Worm (Caenorhabditis elegans): Measurements from ENCODE around the gene C50F4.9.

The C50F4.9 gene

DNA sequence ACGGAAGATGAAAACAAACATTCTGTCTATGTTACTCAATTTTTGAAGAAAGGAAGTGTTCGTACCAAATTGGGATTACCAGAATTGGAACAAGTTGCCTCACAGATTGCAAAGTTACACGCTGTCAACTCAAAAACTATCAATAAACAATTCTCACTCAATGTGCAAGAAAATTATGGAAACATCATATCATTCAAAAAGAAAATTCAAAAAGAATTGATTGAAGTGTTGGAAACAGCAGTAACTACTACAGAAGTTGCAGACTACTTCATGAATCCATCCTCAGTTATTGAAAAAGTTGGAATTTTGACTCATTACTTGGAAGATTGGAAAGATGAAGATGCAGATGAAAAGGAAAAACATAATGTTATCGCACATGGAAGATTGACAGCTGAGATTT, 4.0 kb upstream of the C50F4.9 start:
- TF ChIP-seq T22C8.4 (GFP tag; IDR thresholded peaks at IDR 0.05) = no peak
- no peak for TF ChIP-seq cog-1 (tag; optimal IDR thresholded peaks at IDR 0.05)
- no peak for TF ChIP-seq ztf-29 (GFP tag; IDR thresholded peaks at IDR 0.05)
- TF ChIP-seq klf-2 (GFP tag; conservative IDR thresholded peaks at IDR 0.05) = no peak
- no peak for TF ChIP-seq ref-1 (GFP tag; conservative IDR thresholded peaks at IDR 0.05)
- no peak for TF ChIP-seq flt-1 (GFP tag; IDR thresholded peaks at IDR 0.05)
- no peak for TF ChIP-seq tab-1 (GFP tag; IDR thresholded peaks at IDR 0.05)
- TF ChIP-seq med-1 (GFP tag; optimal IDR thresholded peaks at IDR 0.05; ENCODE audit: insufficient read depth) = no peak
- TF ChIP-seq ztf-23 (GFP tag; IDR thresholded peaks at IDR 0.05) = no peak

- TF ChIP-seq ztf-23 (GFP tag; IDR thresholded peaks at IDR 0.05) (no peak), tab-1 (GFP tag; IDR thresholded peaks at IDR 0.05) (no peak), cog-1 (tag; optimal IDR thresholded peaks at IDR 0.05) (no peak), T22C8.4 (GFP tag; IDR thresholded peaks at IDR 0.05) (no peak), ref-1 (GFP tag; conservative IDR thresholded peaks at IDR 0.05) (no peak), ztf-29 (GFP tag; IDR thresholded peaks at IDR 0.05) (no peak), klf-2 (GFP tag; conservative IDR thresholded peaks at IDR 0.05) (no peak), med-1 (GFP tag; optimal IDR thresholded peaks at IDR 0.05; ENCODE audit: insufficient read depth) (no peak), flt-1 (GFP tag; IDR thresholded peaks at IDR 0.05) (no peak)
Observed at ce11 chrV:9527337-9527736, 3.3 kb upstream of the C50F4.9 start.

DNA sequence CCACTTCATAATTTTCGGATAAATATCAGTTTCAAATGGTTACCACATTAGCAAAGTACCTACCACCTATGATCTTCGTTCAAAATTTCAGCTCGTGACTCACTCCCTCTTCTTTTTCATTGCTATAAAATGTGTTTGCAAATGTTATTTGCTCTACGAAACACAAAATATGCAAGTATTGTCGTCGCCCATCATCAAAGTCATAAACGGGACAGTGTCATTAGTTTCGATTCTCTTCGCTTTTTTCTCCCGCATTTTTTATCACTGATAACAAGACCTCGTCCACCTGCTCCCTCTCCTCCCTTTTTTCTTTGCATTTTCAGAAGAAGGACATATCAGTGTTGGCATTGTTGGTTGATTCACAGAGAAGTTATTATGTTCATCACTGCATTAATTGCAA, 2.5 kb upstream of the C50F4.9 start, which contains the start of gene C50F4.1:
C50F4.1 (plus strand) TSS at position 324 of the 400 bp plus-strand sequence.
- TF ChIP-seq tab-1 (GFP tag; IDR thresholded peaks at IDR 0.05) (no peak), ztf-29 (GFP tag; IDR thresholded peaks at IDR 0.05) (no peak), klf-2 (GFP tag; conservative IDR thresholded peaks at IDR 0.05) (no peak), ref-1 (GFP tag; conservative IDR thresholded peaks at IDR 0.05) (no peak), med-1 (GFP tag; optimal IDR thresholded peaks at IDR 0.05; ENCODE audit: insufficient read depth) (no peak), flt-1 (GFP tag; IDR thresholded peaks at IDR 0.05) (no peak), ztf-23 (GFP tag; IDR thresholded peaks at IDR 0.05) (no peak), cog-1 (tag; optimal IDR thresholded peaks at IDR 0.05) (no peak), T22C8.4 (GFP tag; IDR thresholded peaks at IDR 0.05) (no peak)

DNA sequence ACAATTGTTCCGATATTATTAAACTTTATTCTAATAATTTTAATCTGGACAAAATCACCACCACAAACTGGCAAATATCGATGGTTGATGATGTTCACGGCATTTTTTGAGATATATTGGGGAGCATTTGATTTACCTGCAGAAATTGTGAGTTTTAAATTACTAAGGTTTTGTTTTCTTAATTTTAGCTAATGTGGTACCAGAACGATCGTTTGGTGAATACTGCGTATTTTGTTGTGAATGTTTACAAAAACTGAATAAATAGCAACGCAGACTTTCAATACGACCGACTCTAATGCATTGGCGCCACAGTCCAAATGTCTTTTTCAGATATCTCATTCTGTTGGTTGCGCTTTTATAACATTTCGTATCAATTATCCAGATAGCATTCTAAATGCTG, 2.3 kb downstream of the C50F4.9 start:
- TF ChIP-seq med-1 (GFP tag; optimal IDR thresholded peaks at IDR 0.05; ENCODE audit: insufficient read depth) (no peak), T22C8.4 (GFP tag; IDR thresholded peaks at IDR 0.05) (no peak), klf-2 (GFP tag; conservative IDR thresholded peaks at IDR 0.05) (no peak), ztf-23 (GFP tag; IDR thresholded peaks at IDR 0.05) (no peak), flt-1 (GFP tag; IDR thresholded peaks at IDR 0.05) (no peak), tab-1 (GFP tag; IDR thresholded peaks at IDR 0.05) (no peak), cog-1 (tag; optimal IDR thresholded peaks at IDR 0.05) (no peak), ztf-29 (GFP tag; IDR thresholded peaks at IDR 0.05) (no peak), ref-1 (GFP tag; conservative IDR thresholded peaks at IDR 0.05) (no peak)

- no peak for TF ChIP-seq med-1 (GFP tag; optimal IDR thresholded peaks at IDR 0.05; ENCODE audit: insufficient read depth)
- TF ChIP-seq flt-1 (GFP tag; IDR thresholded peaks at IDR 0.05) = no peak
- TF ChIP-seq ztf-23 (GFP tag; IDR thresholded peaks at IDR 0.05) = no peak
- no peak for TF ChIP-seq tab-1 (GFP tag; IDR thresholded peaks at IDR 0.05)
- TF ChIP-seq klf-2 (GFP tag; conservative IDR thresholded peaks at IDR 0.05) = no peak
- no peak for TF ChIP-seq ref-1 (GFP tag; conservative IDR thresholded peaks at IDR 0.05)
- TF ChIP-seq ztf-29 (GFP tag; IDR thresholded peaks at IDR 0.05) = no peak
- no peak for TF ChIP-seq T22C8.4 (GFP tag; IDR thresholded peaks at IDR 0.05)
- no peak for TF ChIP-seq cog-1 (tag; optimal IDR thresholded peaks at IDR 0.05)
Observed at ce11 chrV:9518832-9519231, 5.2 kb downstream of the C50F4.9 start, which contains the start of gene C50F4.8. TSS of gene C50F4.8 (minus strand) at chrV:9518859.

- TF ChIP-seq tab-1 (GFP tag; IDR thresholded peaks at IDR 0.05) (no peak), ztf-29 (GFP tag; IDR thresholded peaks at IDR 0.05) (no peak), cog-1 (tag; optimal IDR thresholded peaks at IDR 0.05) (no peak), ref-1 (GFP tag; conservative IDR thresholded peaks at IDR 0.05) (no peak), T22C8.4 (GFP tag; IDR thresholded peaks at IDR 0.05) (no peak), flt-1 (GFP tag; IDR thresholded peaks at IDR 0.05) (no peak), med-1 (GFP tag; optimal IDR thresholded peaks at IDR 0.05; ENCODE audit: insufficient read depth) (no peak), ztf-23 (GFP tag; IDR thresholded peaks at IDR 0.05) (no peak), klf-2 (GFP tag; conservative IDR thresholded peaks at IDR 0.05) (no peak)
Observed at ce11 chrV:9516280-9516679, 7.7 kb downstream of the C50F4.9 start.

- TF ChIP-seq klf-2 (GFP tag; conservative IDR thresholded peaks at IDR 0.05) (no peak), T22C8.4 (GFP tag; IDR thresholded peaks at IDR 0.05) (no peak), tab-1 (GFP tag; IDR thresholded peaks at IDR 0.05) (no peak), flt-1 (GFP tag; IDR thresholded peaks at IDR 0.05) (no peak), cog-1 (tag; optimal IDR thresholded peaks at IDR 0.05) (no peak), med-1 (GFP tag; optimal IDR thresholded peaks at IDR 0.05; ENCODE audit: insufficient read depth) (no peak), ztf-29 (GFP tag; IDR thresholded peaks at IDR 0.05) (no peak), ztf-23 (GFP tag; IDR thresholded peaks at IDR 0.05) (no peak), ref-1 (GFP tag; conservative IDR thresholded peaks at IDR 0.05) (no peak)
Observed at ce11 chrV:9513590-9513989, 10.4 kb downstream of the C50F4.9 start, which contains the start of gene eif-2Bdelta. TSS of gene eif-2Bdelta (plus strand) at chrV:9513824.

ce11 chrV:9509597-9509996, 14.4 kb downstream of the C50F4.9 start:
- TF ChIP-seq cog-1 (tag; optimal IDR thresholded peaks at IDR 0.05) (no peak), flt-1 (GFP tag; IDR thresholded peaks at IDR 0.05) (no peak), tab-1 (GFP tag; IDR thresholded peaks at IDR 0.05) (no peak), med-1 (GFP tag; optimal IDR thresholded peaks at IDR 0.05; ENCODE audit: insufficient read depth) (no peak), T22C8.4 (GFP tag; IDR thresholded peaks at IDR 0.05) (no peak)

DNA sequence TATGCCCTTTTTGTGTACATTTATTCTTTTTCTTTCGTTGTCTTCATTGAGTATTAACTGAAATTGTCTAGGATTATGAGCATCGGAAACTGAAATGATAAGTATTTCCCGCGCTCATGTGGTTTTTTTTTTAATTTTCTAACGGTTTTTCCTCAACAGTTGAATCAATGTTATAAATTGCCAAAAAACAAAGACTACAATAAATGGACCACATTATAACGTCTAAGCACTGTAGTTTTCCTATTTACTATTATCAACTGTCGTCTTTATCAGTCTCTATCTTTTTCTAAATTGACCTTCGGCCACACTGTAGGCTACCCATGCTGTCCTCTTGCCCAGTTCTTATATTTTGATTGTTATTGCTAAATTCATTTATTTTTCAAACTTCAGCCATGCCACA, 16.3 kb downstream of the C50F4.9 start, which contains the start of gene acs-14:
acs-14 (plus strand) TSS at position 391 of the 400 bp plus-strand sequence.
- no peak for TF ChIP-seq med-1 (GFP tag; optimal IDR thresholded peaks at IDR 0.05; ENCODE audit: insufficient read depth)
- no peak for TF ChIP-seq ztf-23 (GFP tag; IDR thresholded peaks at IDR 0.05)
- TF ChIP-seq flt-1 (GFP tag; IDR thresholded peaks at IDR 0.05) = no peak
- TF ChIP-seq ztf-29 (GFP tag; IDR thresholded peaks at IDR 0.05) = no peak
- TF ChIP-seq tab-1 (GFP tag; IDR thresholded peaks at IDR 0.05) = no peak
- TF ChIP-seq T22C8.4 (GFP tag; IDR thresholded peaks at IDR 0.05) = no peak
- TF ChIP-seq cog-1 (tag; optimal IDR thresholded peaks at IDR 0.05) = no peak
- no peak for TF ChIP-seq ref-1 (GFP tag; conservative IDR thresholded peaks at IDR 0.05)
- TF ChIP-seq klf-2 (GFP tag; conservative IDR thresholded peaks at IDR 0.05) = no peak

- TF ChIP-seq cog-1 (tag; optimal IDR thresholded peaks at IDR 0.05) = no peak
- no peak for TF ChIP-seq ztf-23 (GFP tag; IDR thresholded peaks at IDR 0.05)
- TF ChIP-seq tab-1 (GFP tag; IDR thresholded peaks at IDR 0.05) = no peak
- no peak for TF ChIP-seq klf-2 (GFP tag; conservative IDR thresholded peaks at IDR 0.05)
- TF ChIP-seq flt-1 (GFP tag; IDR thresholded peaks at IDR 0.05) = no peak
- no peak for TF ChIP-seq T22C8.4 (GFP tag; IDR thresholded peaks at IDR 0.05)
- no peak for TF ChIP-seq ref-1 (GFP tag; conservative IDR thresholded peaks at IDR 0.05)
- TF ChIP-seq med-1 (GFP tag; optimal IDR thresholded peaks at IDR 0.05; ENCODE audit: insufficient read depth) = no peak
- TF ChIP-seq ztf-29 (GFP tag; IDR thresholded peaks at IDR 0.05) = no peak
Observed at ce11 chrV:9506931-9507330, 17.1 kb downstream of the C50F4.9 start.
